In the genomic region with DNA sequence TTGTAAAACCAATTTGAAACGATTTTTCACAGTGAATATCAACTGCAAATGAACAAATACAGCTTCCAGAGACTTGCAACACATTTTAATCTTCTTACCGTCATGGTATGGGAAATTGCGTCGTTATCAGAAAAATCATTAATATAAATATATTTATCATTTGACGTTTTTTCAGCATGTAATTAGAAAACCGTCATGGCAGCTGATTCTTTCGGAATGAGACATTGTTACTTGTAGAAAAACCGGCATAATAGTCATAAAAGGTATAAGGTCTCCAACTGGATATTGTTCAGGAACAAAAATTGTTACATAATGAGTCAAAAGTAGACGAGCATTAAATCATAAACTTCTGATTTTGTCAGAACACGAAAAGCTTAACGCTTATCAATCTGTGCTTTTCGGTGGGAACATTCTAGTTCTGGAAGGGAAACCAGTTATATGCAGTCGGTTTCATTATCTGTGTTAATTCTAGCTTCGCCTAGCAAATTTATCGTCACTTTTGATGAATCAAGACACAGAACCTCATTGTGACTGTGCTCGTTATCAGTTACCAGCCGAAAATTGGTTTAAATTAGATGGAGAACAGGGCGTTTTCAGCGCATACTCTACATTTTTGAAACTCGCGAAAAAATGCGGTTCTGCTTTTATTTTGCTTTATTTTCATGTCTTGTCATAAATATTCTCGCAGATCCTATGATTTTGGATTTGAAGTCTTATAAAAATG, we compare ENCODE assay signal across 5 worm cellular contexts.
A peak's percentile ranks its signal among the peaks of the same experiment; 100 is the strongest.
TF ChIP-seq lines count a peak whose summit lies in the region.

Gene C34H4.2 (plus strand): TSS at position 558 of the 724 bp plus-strand sequence.

TF ChIP-seq in whole organism, L1 larva, 84 proteins besides CTCF, POLR2A, EP300 and RAD21:
- TF ChIP-seq tbx-2 (tag; optimal IDR thresholded peaks at IDR 0.05; lab: Kevin White, UChicago) (no peak), efl-1 (optimal IDR thresholded peaks at IDR 0.05; lab: Kevin White, UChicago) (no peak), efl-1 (GFP tag; optimal IDR thresholded peaks at IDR 0.05 in 1 of 2; lab: Kevin White, UChicago) (peak in 1 of 2 experiments; percentile 11), elt-2 (tag; optimal IDR thresholded peaks at IDR 0.05; lab: Kevin White, UChicago) (peak; percentile 35)

TF ChIP-seq in whole organism, L2 larva, 48 proteins besides CTCF, POLR2A, EP300 and RAD21:
- TF ChIP-seq ama-1 (optimal IDR thresholded peaks at IDR 0.05; lab: Kevin White, UChicago) (no peak), fos-1 (tag; optimal IDR thresholded peaks at IDR 0.05; lab: Kevin White, UChicago) (peak; percentile 66)

TF ChIP-seq in whole organism, L3 larva, 47 proteins besides CTCF, POLR2A, EP300 and RAD21:
- TF ChIP-seq jun-1 (tag; optimal IDR thresholded peaks at IDR 0.05; lab: Kevin White, UChicago) (no peak), egl-27 (tag; optimal IDR thresholded peaks at IDR 0.05; lab: Kevin White, UChicago) (no peak), nhr-67 (tag; optimal IDR thresholded peaks at IDR 0.05; lab: Kevin White, UChicago) (no peak), aly-2 (tag; optimal IDR thresholded peaks at IDR 0.05; lab: Kevin White, UChicago) (no peak), elt-3 (tag; optimal IDR thresholded peaks at IDR 0.05; lab: Kevin White, UChicago) (no peak), elt-1 (tag; optimal IDR thresholded peaks at IDR 0.05; lab: Kevin White, UChicago) (no peak), elt-2 (tag; optimal IDR thresholded peaks at IDR 0.05; lab: Kevin White, UChicago) (peak; percentile 62), lsy-12 (tag; optimal IDR thresholded peaks at IDR 0.05; lab: Kevin White, UChicago) (no peak), nhr-23 (tag; optimal IDR thresholded peaks at IDR 0.05; lab: Kevin White, UChicago) (no peak), pqm-1 (tag; optimal IDR thresholded peaks at IDR 0.05; lab: Kevin White, UChicago) (peak; percentile 53)

TF ChIP-seq in whole organism, L4 larva, 104 proteins besides CTCF, POLR2A, EP300 and RAD21:
- TF ChIP-seq nhr-28 (tag; optimal IDR thresholded peaks at IDR 0.05; lab: Kevin White, UChicago): peak; percentile 62
- TF ChIP-seq nhr-6 (tag; optimal IDR thresholded peaks at IDR 0.05; lab: Kevin White, UChicago): no peak
- no peak for TF ChIP-seq pha-4 (GFP tag; IDR thresholded peaks at IDR 0.05; lab: Robert Waterston, UW)
- TF ChIP-seq pha-4 (tag; optimal IDR thresholded peaks at IDR 0.05; lab: Kevin White, UChicago): no peak
- TF ChIP-seq zip-2 (tag; optimal IDR thresholded peaks at IDR 0.05; lab: Kevin White, UChicago): no peak
- no peak for TF ChIP-seq F26F4.8 (GFP tag; conservative IDR thresholded peaks at IDR 0.05; lab: Robert Waterston, UW)
- TF ChIP-seq lir-3 (tag; optimal IDR thresholded peaks at IDR 0.05; lab: Kevin White, UChicago): no peak
- TF ChIP-seq egl-27 (tag; optimal IDR thresholded peaks at IDR 0.05; lab: Kevin White, UChicago): no peak
- TF ChIP-seq dmd-6 (GFP tag; IDR thresholded peaks at IDR 0.05; lab: Robert Waterston, UW): peak; percentile 11; the same call in 1 of the 2 replicates
- TF ChIP-seq unc-39 (tag; optimal IDR thresholded peaks at IDR 0.05; lab: Kevin White, UChicago): no peak
- no peak for TF ChIP-seq zfp-3 (GFP tag; conservative IDR thresholded peaks at IDR 0.05; lab: Robert Waterston, UW)
- TF ChIP-seq fkh-10 (GFP tag; optimal IDR thresholded peaks at IDR 0.05; lab: Kevin White, UChicago): no peak
- no peak for TF ChIP-seq nhr-10 (tag; optimal IDR thresholded peaks at IDR 0.05; lab: Kevin White, UChicago)
- TF ChIP-seq ceh-82 (tag; optimal IDR thresholded peaks at IDR 0.05; lab: Kevin White, UChicago): no peak
- no peak for TF ChIP-seq ceh-20 (GFP tag; IDR thresholded peaks at IDR 0.05; lab: Robert Waterston, UW)
- peak; percentile 1 for TF ChIP-seq hlh-11 (tag; optimal IDR thresholded peaks at IDR 0.05; lab: Kevin White, UChicago)
- no peak for TF ChIP-seq nhr-48 (tag; optimal IDR thresholded peaks at IDR 0.05; lab: Kevin White, UChicago)
- no peak for TF ChIP-seq R02D3.7 (tag; optimal IDR thresholded peaks at IDR 0.05; lab: Kevin White, UChicago)
- no peak for TF ChIP-seq lin-13 (GFP tag; optimal IDR thresholded peaks at IDR 0.05; lab: Kevin White, UChicago)
- no peak for TF ChIP-seq zip-11 (GFP tag; IDR thresholded peaks at IDR 0.05; lab: Robert Waterston, UW)
- peak; percentile 44 for TF ChIP-seq pqm-1 (tag; optimal IDR thresholded peaks at IDR 0.05; lab: Kevin White, UChicago)
- TF ChIP-seq attf-4 (tag; optimal IDR thresholded peaks at IDR 0.05; lab: Kevin White, UChicago): no peak
- no peak for TF ChIP-seq ztf-11 (tag; optimal IDR thresholded peaks at IDR 0.05; lab: Kevin White, UChicago)

TF ChIP-seq in whole organism, young adult, 124 proteins besides CTCF, POLR2A, EP300 and RAD21:
- peak; percentile 46 for TF ChIP-seq nhr-80 (tag; optimal IDR thresholded peaks at IDR 0.05; lab: Kevin White, UChicago)
- TF ChIP-seq egl-18 (GFP tag; IDR thresholded peaks at IDR 0.05; lab: Robert Waterston, UW): no peak
